Worm (Caenorhabditis elegans): Measurements from ENCODE around the gene math-45.

The math-45 gene

ce11 chrII:1525498-1525897, 8.2 kb upstream of the math-45 start, which contains the start of gene Y51H7BR.7:
TSS of gene Y51H7BR.7 (minus strand) at chrII:1525598.
- TF ChIP-seq efl-1 (optimal IDR thresholded peaks at IDR 0.05) (no peak), efl-1 (GFP tag; optimal IDR thresholded peaks at IDR 0.05 in 1 of 2) (peak in 1 of 2 experiments; percentile 66), lsy-2 (tag; optimal IDR thresholded peaks at IDR 0.05) (no peak), nhr-47 (tag; optimal IDR thresholded peaks at IDR 0.05) (no peak), lin-39 (tag; optimal IDR thresholded peaks at IDR 0.05) (no peak), ceh-8 (GFP tag; optimal IDR thresholded peaks at IDR 0.05) (no peak), mep-1 (tag; optimal IDR thresholded peaks at IDR 0.05) (no peak)

DNA sequence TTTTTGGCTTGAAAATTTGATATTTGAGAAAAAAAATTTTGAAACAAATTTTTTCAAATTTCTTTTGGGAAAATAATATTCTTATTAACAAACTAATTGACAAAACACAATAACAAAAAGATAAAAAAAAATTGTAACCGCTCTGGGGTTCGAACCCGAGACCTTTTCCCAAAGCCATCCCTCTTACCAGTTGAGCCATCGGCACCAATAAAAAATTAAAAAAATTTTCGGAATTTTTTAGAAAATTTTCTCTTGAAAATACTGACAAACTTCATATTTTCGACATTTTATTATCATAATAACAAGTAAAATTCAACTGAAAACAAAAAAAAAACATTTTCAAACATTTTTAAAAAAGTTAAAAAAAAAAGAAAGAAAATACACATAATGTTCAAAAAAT, 4.7 kb upstream of the math-45 start:
- TF ChIP-seq lsy-2 (tag; optimal IDR thresholded peaks at IDR 0.05), result no peak
- no peak for TF ChIP-seq nhr-71 (tag; optimal IDR thresholded peaks at IDR 0.05)
- TF ChIP-seq lin-35 (GFP tag; optimal IDR thresholded peaks at IDR 0.05), result no peak
- TF ChIP-seq unc-130 (tag; optimal IDR thresholded peaks at IDR 0.05), result no peak
- TF ChIP-seq rnt-1 (tag; optimal IDR thresholded peaks at IDR 0.05), result no peak
- TF ChIP-seq sup-37 (GFP tag; optimal IDR thresholded peaks at IDR 0.05), result no peak
- TF ChIP-seq ama-1 (optimal IDR thresholded peaks at IDR 0.05), result no peak
- no peak for TF ChIP-seq skn-1 (tag; optimal IDR thresholded peaks at IDR 0.05)
- TF ChIP-seq nhr-28 (tag; optimal IDR thresholded peaks at IDR 0.05), result no peak
- TF ChIP-seq pag-3 (tag; optimal IDR thresholded peaks at IDR 0.05; ENCODE audit: borderline replicate concordance, insufficient read depth), result no peak
- no peak for TF ChIP-seq tlp-1 (tag; optimal IDR thresholded peaks at IDR 0.05)
- no peak for TF ChIP-seq hlh-4 (tag; optimal IDR thresholded peaks at IDR 0.05)
- no peak for TF ChIP-seq unc-62 (GFP tag; optimal IDR thresholded peaks at IDR 0.05)
- TF ChIP-seq hlh-17 (GFP tag; optimal IDR thresholded peaks at IDR 0.05; ENCODE audit: borderline replicate concordance), result no peak
- no peak for TF ChIP-seq nhr-12 (tag; optimal IDR thresholded peaks at IDR 0.05)
- no peak for TF ChIP-seq nhr-11 (tag; optimal IDR thresholded peaks at IDR 0.05)
- TF ChIP-seq nhr-84 (tag; optimal IDR thresholded peaks at IDR 0.05), result no peak
- no peak for TF ChIP-seq unc-30 (tag; optimal IDR thresholded peaks at IDR 0.05)

ce11 chrII:1519867-1520266, 2.6 kb upstream of the math-45 start:
- TF ChIP-seq dpl-1 (GFP tag; optimal IDR thresholded peaks at IDR 0.05) (peak in 1 of 3 experiments; percentile 20), efl-1 (optimal IDR thresholded peaks at IDR 0.05) (peak; percentile 12 to 20), efl-1 (GFP tag; optimal IDR thresholded peaks at IDR 0.05 in 1 of 2) (peak in 1 of 2 experiments; percentile 89), lsy-2 (tag; optimal IDR thresholded peaks at IDR 0.05) (peak in 1 of 2 experiments; percentile 36), ceh-63 (GFP tag; optimal IDR thresholded peaks at IDR 0.05) (no peak), swsn-7 (tag; optimal IDR thresholded peaks at IDR 0.05) (peak; percentile 7), ets-5 (GFP tag; IDR thresholded peaks at IDR 0.05) (no peak), ceh-82 (tag; optimal IDR thresholded peaks at IDR 0.05) (peak in 1 of 3 experiments; percentile 13), ztf-4 (tag; optimal IDR thresholded peaks at IDR 0.05) (no peak), mef-2 (tag; optimal IDR thresholded peaks at IDR 0.05) (no peak), mab-9 (GFP tag; IDR thresholded peaks at IDR 0.05) (peak; percentile 51; the same call in 1 of the 2 replicates), nhr-19 (GFP tag; conservative IDR thresholded peaks at IDR 0.05) (peak; percentile 29; the same call in 1 of the 2 replicates), isw-1 (GFP tag; IDR thresholded peaks at IDR 0.05) (no peak), lin-39 (tag; optimal IDR thresholded peaks at IDR 0.05) (no peak), blmp-1 (tag; optimal IDR thresholded peaks at IDR 0.05) (no peak), dsc-1 (tag; optimal IDR thresholded peaks at IDR 0.05) (peak; percentile 74), egl-27 (tag; optimal IDR thresholded peaks at IDR 0.05) (no peak), lir-3 (tag; optimal IDR thresholded peaks at IDR 0.05; ENCODE audit: poor library complexity) (no peak), nhr-71 (tag; optimal IDR thresholded peaks at IDR 0.05) (peak; percentile 35), sptf-1 (tag; optimal IDR thresholded peaks at IDR 0.05) (no peak), nhr-47 (tag; optimal IDR thresholded peaks at IDR 0.05) (peak; percentile 37), snu-23 (GFP tag; optimal IDR thresholded peaks at IDR 0.05) (peak; percentile 48), lin-14 (GFP tag; optimal IDR thresholded peaks at IDR 0.05) (no peak), elt-2 (tag; optimal IDR thresholded peaks at IDR 0.05) (no peak), egl-13 (tag; optimal IDR thresholded peaks at IDR 0.05) (peak; percentile 15), fkh-10 (GFP tag; optimal IDR thresholded peaks at IDR 0.05) (peak; percentile 15), nhr-11 (tag; optimal IDR thresholded peaks at IDR 0.05) (no peak), lin-13 (GFP tag; optimal IDR thresholded peaks at IDR 0.05) (peak; percentile 33), fkh-8 (tag; optimal IDR thresholded peaks at IDR 0.05) (peak; percentile 52), lin-35 (GFP tag; optimal IDR thresholded peaks at IDR 0.05) (peak in 1 of 2 experiments; percentile 33), fos-1 (tag; optimal IDR thresholded peaks at IDR 0.05) (no peak)
